Fruit fly (Drosophila melanogaster) whole organism, embryonic: ENCODE results near the gene APP-BP1.

Experiments used
- CG10366 ChIP-seq: fragments of 200-800 bp; sonication (Bioruptor generic); IDR thresholded peaks from 2 replicates; pipeline ENCODE4 v1.3.6; 2022; ENCODE audit warnings: missing biosample characterization, missing genetic modification characterization
- CG12659 ChIP-seq: fragments of 200-800 bp; sonication (Bioruptor generic); optimal IDR thresholded peaks from 3 replicates; lab custom pipeline; 2017; ENCODE audit warnings: mild to moderate bottlenecking, missing biosample characterization, missing genetic modification reagents, missing genetic modification characterization
- CG13123 ChIP-seq: fragments of 200-800 bp; sonication (Bioruptor generic); optimal IDR thresholded peaks from 2 replicates; lab custom pipeline; 2016; ENCODE audit warnings: missing biosample characterization, missing genetic modification characterization
- CG14441 ChIP-seq: fragments of 200-800 bp; sonication (Bioruptor generic); IDR thresholded peaks from 2 replicates; pipeline ENCODE4 v1.3.6; 2022; ENCODE audit warnings: missing biosample characterization, missing genetic modification characterization
- CG15601 ChIP-seq: fragments of 200-800 bp; sonication (Bioruptor generic); optimal IDR thresholded peaks from 3 replicates; lab custom pipeline; 2019; ENCODE audit warnings: missing biosample characterization, mild to moderate bottlenecking, missing genetic modification characterization, moderate library complexity
- CG17359 ChIP-seq: fragments of 200-800 bp; sonication (Bioruptor generic); optimal IDR thresholded peaks from 3 replicates; lab custom pipeline; 2018; ENCODE audit warnings: missing biosample characterization, mild to moderate bottlenecking, missing genetic modification characterization, moderate library complexity
- CG17912 ChIP-seq: fragments of 200-800 bp; sonication (Bioruptor generic); optimal IDR thresholded peaks from 2 replicates; lab custom pipeline; 2018; ENCODE audit warnings: missing biosample characterization, mild to moderate bottlenecking, missing genetic modification characterization
- CG2116 ChIP-seq: fragments of 200-800 bp; sonication (Bioruptor generic); optimal IDR thresholded peaks from 3 replicates; lab custom pipeline; 2018; ENCODE audit warnings: missing biosample characterization, mild to moderate bottlenecking, missing genetic modification characterization
- CG2199 ChIP-seq: fragments of 200-800 bp; sonication (Bioruptor generic); IDR thresholded peaks from 3 replicates; pipeline ENCODE4 v1.3.6; 2022; ENCODE audit warnings: missing biosample characterization, missing genetic modification characterization
- CG3995 ChIP-seq: fragments of 200-800 bp; sonication (Bioruptor generic); optimal IDR thresholded peaks from 3 replicates; lab custom pipeline; 2016; ENCODE audit warnings: missing biosample characterization, missing genetic modification characterization
- CG42726 ChIP-seq: fragments of 200-800 bp; sonication (Bioruptor generic); IDR thresholded peaks from 2 replicates; pipeline ENCODE4 v1.3.6; 2022; ENCODE audit warnings: missing biosample characterization, missing genetic modification characterization; ENCODE audit not compliant: partially characterized antibody
- CG5953 ChIP-seq: fragments of 200-800 bp; sonication (Bioruptor generic); IDR thresholded peaks from 2 replicates; pipeline ENCODE4 v1.3.6; 2022; ENCODE audit warnings: missing biosample characterization, missing genetic modification characterization
- CG8478 ChIP-seq: fragments of >200 bp; optimal IDR thresholded peaks from 2 replicates; lab custom pipeline; 2018
- CG9932 ChIP-seq: fragments of 200-800 bp; sonication (Bioruptor generic); IDR thresholded peaks from 2 replicates; pipeline ENCODE4 v1.3.6; 2022; ENCODE audit warnings: missing biosample characterization, missing genetic modification characterization
- CHES-1-like ChIP-seq: fragments of 200-800 bp; sonication (Bioruptor generic); optimal IDR thresholded peaks from 2 replicates; lab custom pipeline; 2016; ENCODE audit warnings: missing biosample characterization, missing genetic modification characterization
- Dp ChIP-seq: fragments of 200-800 bp; sonication (Bioruptor generic); optimal IDR thresholded peaks from 2 replicates; lab custom pipeline; 2018; ENCODE audit warnings: missing biosample characterization, mild to moderate bottlenecking, missing genetic modification characterization, moderate library complexity
- Drgx ChIP-seq: fragments of 200-800 bp; sonication (Bioruptor generic); IDR thresholded peaks from 2 replicates; pipeline ENCODE4 v1.3.6; 2022; ENCODE audit warnings: missing biosample characterization, missing genetic modification characterization
- Fer1 ChIP-seq: fragments of 200-800 bp; sonication (Bioruptor generic); optimal IDR thresholded peaks from 2 replicates; lab custom pipeline; 2017; ENCODE audit warnings: missing biosample characterization, mild to moderate bottlenecking, missing genetic modification characterization
- Fer2 ChIP-seq: fragments of 200-800 bp; sonication (Bioruptor generic); optimal IDR thresholded peaks from 2 replicates; lab custom pipeline; 2018; ENCODE audit warnings: missing biosample characterization, mild to moderate bottlenecking, missing genetic modification characterization, moderate library complexity
- HLH4C ChIP-seq: fragments of 200-800 bp; sonication (Bioruptor generic); IDR thresholded peaks from 3 replicates; pipeline ENCODE4 v1.3.6; 2022; ENCODE audit warnings: missing biosample characterization, missing genetic modification characterization; ENCODE audit not compliant: partially characterized antibody
- Hsf ChIP-seq: fragments of 200-800 bp; sonication (Bioruptor generic); optimal IDR thresholded peaks from 3 replicates; lab custom pipeline; 2016; ENCODE audit warnings: missing biosample characterization, missing genetic modification characterization
- MBD-R2 ChIP-seq: fragments of 200-800 bp; sonication (Bioruptor generic); IDR thresholded peaks from 2 replicates; pipeline ENCODE4 v1.3.6; 2022; ENCODE audit warnings: missing biosample characterization, missing genetic modification characterization
- Opbp ChIP-seq: fragments of 200-800 bp; sonication (Bioruptor generic); IDR thresholded peaks from 3 replicates; pipeline ENCODE4 v1.3.6; 2022; ENCODE audit warnings: missing biosample characterization, missing genetic modification characterization; ENCODE audit not compliant: partially characterized antibody
- Optix ChIP-seq: fragments of 200-800 bp; sonication (Bioruptor generic); IDR thresholded peaks from 3 replicates; pipeline ENCODE4 v1.3.6; 2022; ENCODE audit warnings: missing biosample characterization, missing genetic modification characterization
- Pdp1 ChIP-seq, 2 experiments: fragments of 200-800 bp; sonication (Bioruptor generic); optimal IDR thresholded peaks; 3 replicates each; lab custom pipeline; 2016; ENCODE audit warnings: missing biosample characterization in 2 of 2, missing genetic modification characterization in 2 of 2, mild to moderate bottlenecking in 1 of 2, moderate library complexity in 1 of 2
- Poxn ChIP-seq: fragments of 200-800 bp; sonication (Bioruptor generic); IDR thresholded peaks from 2 replicates; pipeline ENCODE4 v1.3.6; 2022; ENCODE audit warnings: missing biosample characterization, missing genetic modification characterization
- Tbp ChIP-seq: fragments of >200 bp; optimal IDR thresholded peaks from 2 replicates; lab custom pipeline; 2018; ENCODE audit warnings: missing biosample characterization, missing genetic modification characterization
- Trl ChIP-seq, 3 experiments: fragments of >200 bp in 2 of 3; fragments of 200-800 bp in 1 of 3; sonication (Bioruptor generic) in 1 of 3; optimal IDR thresholded peaks; 2 replicates in 1 of 3; 3 replicates in 2 of 3; lab custom pipeline; 2016 to 2017; ENCODE audit warnings: missing biosample characterization in 1 of 3, missing genetic modification characterization in 1 of 3
- Vsx1 ChIP-seq: fragments of 200-800 bp; sonication (Bioruptor generic); optimal IDR thresholded peaks from 2 replicates; lab custom pipeline; 2017; ENCODE audit warnings: missing biosample characterization, mild to moderate bottlenecking, missing genetic modification characterization, missing genetic modification reagents
- aop ChIP-seq: fragments of 200-800 bp; sonication (Bioruptor generic); IDR thresholded peaks from 2 replicates; pipeline ENCODE4 v1.3.6; 2022; ENCODE audit warnings: missing biosample characterization, missing genetic modification characterization
- ato ChIP-seq: fragments of 200-800 bp; sonication (Bioruptor generic); IDR thresholded peaks from 2 replicates; pipeline ENCODE4 v1.3.6; 2022; ENCODE audit warnings: missing biosample characterization, missing genetic modification characterization; ENCODE audit not compliant: partially characterized antibody
- cad ChIP-seq: fragments of >200 bp; optimal IDR thresholded peaks from 2 replicates; lab custom pipeline; 2017; ENCODE audit warnings: missing biosample characterization, missing genetic modification characterization
- fd64A ChIP-seq: fragments of 200-800 bp; sonication (Bioruptor generic); optimal IDR thresholded peaks from 3 replicates; lab custom pipeline; 2018; ENCODE audit warnings: missing biosample characterization, mild to moderate bottlenecking, missing genetic modification characterization
- grau ChIP-seq: fragments of 200-800 bp; optimal IDR thresholded peaks from 3 replicates; lab custom pipeline; 2019; ENCODE audit warnings: missing biosample characterization, mild to moderate bottlenecking, missing genetic modification characterization, moderate library complexity
- gsb-n ChIP-seq: fragments of 200-800 bp; sonication (Bioruptor generic); optimal IDR thresholded peaks from 3 replicates; lab custom pipeline; 2018; ENCODE audit warnings: missing biosample characterization, mild to moderate bottlenecking, missing genetic modification characterization
- kay ChIP-seq: fragments of 200-800 bp; sonication (Bioruptor generic); optimal IDR thresholded peaks from 2 replicates; lab custom pipeline; 2016; ENCODE audit warnings: missing biosample characterization, missing genetic modification characterization
- lab ChIP-seq: fragments of 200-800 bp; sonication (Bioruptor generic); optimal IDR thresholded peaks from 3 replicates; lab custom pipeline; 2017; ENCODE audit warnings: missing biosample characterization, missing genetic modification characterization, mild to moderate bottlenecking, moderate library complexity, missing genetic modification reagents
- nerfin-1 ChIP-seq: fragments of 200-800 bp; sonication (Bioruptor generic); optimal IDR thresholded peaks from 3 replicates; lab custom pipeline; 2019; ENCODE audit warnings: missing biosample characterization, mild to moderate bottlenecking, missing genetic modification characterization, moderate library complexity
- nom ChIP-seq: fragments of 200-800 bp; sonication (Bioruptor generic); optimal IDR thresholded peaks from 2 replicates; lab custom pipeline; 2017; ENCODE audit warnings: missing biosample characterization, missing genetic modification characterization, mild to moderate bottlenecking, moderate library complexity, missing genetic modification reagents
- odd ChIP-seq: fragments of 200-800 bp; sonication (Bioruptor generic); optimal IDR thresholded peaks from 2 replicates; lab custom pipeline; 2017; ENCODE audit warnings: missing biosample characterization, mild to moderate bottlenecking, missing genetic modification characterization
- pita ChIP-seq: fragments of 200-800 bp; sonication (Bioruptor generic); optimal IDR thresholded peaks from 2 replicates; lab custom pipeline; 2017; ENCODE audit warnings: missing biosample characterization, mild to moderate bottlenecking, missing genetic modification characterization
- ro ChIP-seq: fragments of 200-800 bp; sonication (Bioruptor generic); IDR thresholded peaks from 2 replicates; pipeline ENCODE4 v1.3.6; 2022; ENCODE audit warnings: missing biosample characterization, missing genetic modification characterization
- row ChIP-seq: fragments of 200-800 bp; sonication (Bioruptor generic); IDR thresholded peaks from 3 replicates; pipeline ENCODE4 v1.3.6; 2022; ENCODE audit warnings: missing biosample characterization, missing genetic modification characterization
- run ChIP-seq: fragments of 200-800 bp; sonication (Bioruptor generic); optimal IDR thresholded peaks from 3 replicates; lab custom pipeline; 2018; ENCODE audit warnings: missing biosample characterization, mild to moderate bottlenecking, missing genetic modification characterization
- slou ChIP-seq: fragments of 200-800 bp; sonication (Bioruptor generic); optimal IDR thresholded peaks from 3 replicates; lab custom pipeline; 2016; ENCODE audit warnings: missing biosample characterization, missing genetic modification characterization
- sna ChIP-seq: fragments of 200-800 bp; sonication (Bioruptor generic); IDR thresholded peaks from 2 replicates; pipeline ENCODE4 v1.3.6; 2022; ENCODE audit warnings: missing biosample characterization, missing genetic modification characterization; ENCODE audit not compliant: partially characterized antibody
- toy ChIP-seq: fragments of 200-800 bp; sonication (Bioruptor generic); IDR thresholded peaks from 2 replicates; pipeline ENCODE4 v1.3.6; 2022; ENCODE audit warnings: missing biosample characterization, missing genetic modification characterization
- trem ChIP-seq: fragments of 200-800 bp; optimal IDR thresholded peaks from 3 replicates; lab custom pipeline; 2019; ENCODE audit warnings: missing biosample characterization, mild to moderate bottlenecking, missing genetic modification characterization, moderate library complexity
- yki ChIP-seq: fragments of >200 bp; optimal IDR thresholded peaks from 3 replicates; lab custom pipeline; 2018

The APP-BP1 gene

dm6 chr3L:11096195-11096908 is 1.9 kb upstream of the APP-BP1 start, which contains the start of the genes CG46439, Iyd and CG33947 (continued):
- TF ChIP-seq Tbp (GFP tag; lab: Kevin White, UChicago), result no peak
- peak; percentile 67 for TF ChIP-seq Dp (GFP tag; lab: Kevin White, UChicago)
- no peak for TF ChIP-seq CG13123 (GFP tag; lab: Kevin White, UChicago)
- peak; percentile 85 for TF ChIP-seq Vsx1 (GFP tag; lab: Kevin White, UChicago)
- 0 out of 2 replicates have a peak, but pooled peaks have one; percentile 28 for TF ChIP-seq ato (GFP tag; lab: Robert Waterston, UW)
- no peak for TF ChIP-seq CG9932 (GFP tag; lab: Robert Waterston, UW)
- no peak for TF ChIP-seq HLH4C (GFP tag; lab: Robert Waterston, UW)
- TF ChIP-seq slou (GFP tag; lab: Kevin White, UChicago), result no peak
- no peak for TF ChIP-seq Opbp (GFP tag; lab: Robert Waterston, UW)
- TF ChIP-seq Poxn (GFP tag; lab: Robert Waterston, UW), result no peak
- no peak for TF ChIP-seq toy (GFP tag; lab: Robert Waterston, UW)
- no peak for TF ChIP-seq gsb-n (tag; lab: Kevin White, UChicago)
- TF ChIP-seq Fer2 (tag; lab: Kevin White, UChicago), result no peak
- no peak for TF ChIP-seq CG10366 (GFP tag; lab: Robert Waterston, UW)
- TF ChIP-seq CG8478 (lab: Kevin White, UChicago), result no peak
- 0 out of 3 replicates have a peak, but pooled peaks have one; percentile 6 for TF ChIP-seq Optix (GFP tag; lab: Robert Waterston, UW)
- no peak for TF ChIP-seq nerfin-1 (tag; lab: Kevin White, UChicago)
- TF ChIP-seq aop, result no peak
- peak; percentile 37 for TF ChIP-seq CG2116 (GFP tag; lab: Kevin White, UChicago)
- TF ChIP-seq Pdp1 (GFP tag; optimal IDR thresholded peaks at IDR 0.05; lab: Kevin White, UChicago), result peak in 1 of 2 experiments; percentile 87
- TF ChIP-seq CG3995 (GFP tag; lab: Kevin White, UChicago), result peak; percentile 2
- TF ChIP-seq ro (GFP tag; lab: Robert Waterston, UW), result no peak
- TF ChIP-seq pita, result no peak
- TF ChIP-seq CG42726 (GFP tag; lab: Robert Waterston, UW), result no peak
- peak; percentile 52 for TF ChIP-seq yki (lab: Kevin White, UChicago)
- TF ChIP-seq CG5953 (GFP tag; lab: Robert Waterston, UW), result no peak
- TF ChIP-seq Fer1 (GFP tag; lab: Kevin White, UChicago), result peak; percentile 70
- peak; percentile 54 for TF ChIP-seq sna (GFP tag; lab: Robert Waterston, UW)
- TF ChIP-seq row, result peak; percentile 35; the same call in 1 of the 3 replicates
- TF ChIP-seq CG17359, result peak; percentile 14
- TF ChIP-seq CHES-1-like (GFP tag; lab: Kevin White, UChicago), result no peak
- TF ChIP-seq CG2199, result 0 out of 3 replicates have a peak, but pooled peaks have one; percentile 13
- TF ChIP-seq CG12659 (GFP tag; lab: Kevin White, UChicago), result peak; percentile 46
- TF ChIP-seq Hsf (GFP tag; lab: Kevin White, UChicago), result no peak
- TF ChIP-seq grau (tag; lab: Kevin White, UChicago), result peak; percentile 2
- TF ChIP-seq lab (GFP tag; lab: Kevin White, UChicago), result peak; percentile 35
- no peak for TF ChIP-seq CG15601 (tag; lab: Kevin White, UChicago)
- TF ChIP-seq MBD-R2 (GFP tag; lab: Robert Waterston, UW), result peak; percentile 28; the same call in 1 of the 2 replicates
- peak; percentile 89 to 92 for TF ChIP-seq Trl (optimal IDR thresholded peaks at IDR 0.05; lab: Kevin White, UChicago)
- TF ChIP-seq Trl (GFP tag; optimal IDR thresholded peaks at IDR 0.05; lab: Kevin White, UChicago), result peak; percentile 60
- TF ChIP-seq cad (GFP tag; lab: Kevin White, UChicago), result no peak
- no peak for TF ChIP-seq kay (GFP tag; lab: Kevin White, UChicago)
- TF ChIP-seq trem (tag; lab: Kevin White, UChicago), result peak; percentile 18
- peak; percentile 71 for TF ChIP-seq Drgx (GFP tag; lab: Robert Waterston, UW)
- TF ChIP-seq run (tag; lab: Kevin White, UChicago), result no peak
- TF ChIP-seq odd (GFP tag; lab: Kevin White, UChicago), result no peak
- peak; percentile 95 for TF ChIP-seq nom (GFP tag; lab: Kevin White, UChicago)
- TF ChIP-seq CG17912 (GFP tag; lab: Kevin White, UChicago), result no peak
- TF ChIP-seq CG14441, result peak; percentile 29; the same call in 1 of the 2 replicates
- TF ChIP-seq fd64A (GFP tag; lab: Kevin White, UChicago), result no peak
